Worm (Caenorhabditis elegans): ENCODE measurements around the gene twk-28.
A peak's percentile ranks its signal among the peaks of the same experiment; 100 is the strongest.

DNA sequence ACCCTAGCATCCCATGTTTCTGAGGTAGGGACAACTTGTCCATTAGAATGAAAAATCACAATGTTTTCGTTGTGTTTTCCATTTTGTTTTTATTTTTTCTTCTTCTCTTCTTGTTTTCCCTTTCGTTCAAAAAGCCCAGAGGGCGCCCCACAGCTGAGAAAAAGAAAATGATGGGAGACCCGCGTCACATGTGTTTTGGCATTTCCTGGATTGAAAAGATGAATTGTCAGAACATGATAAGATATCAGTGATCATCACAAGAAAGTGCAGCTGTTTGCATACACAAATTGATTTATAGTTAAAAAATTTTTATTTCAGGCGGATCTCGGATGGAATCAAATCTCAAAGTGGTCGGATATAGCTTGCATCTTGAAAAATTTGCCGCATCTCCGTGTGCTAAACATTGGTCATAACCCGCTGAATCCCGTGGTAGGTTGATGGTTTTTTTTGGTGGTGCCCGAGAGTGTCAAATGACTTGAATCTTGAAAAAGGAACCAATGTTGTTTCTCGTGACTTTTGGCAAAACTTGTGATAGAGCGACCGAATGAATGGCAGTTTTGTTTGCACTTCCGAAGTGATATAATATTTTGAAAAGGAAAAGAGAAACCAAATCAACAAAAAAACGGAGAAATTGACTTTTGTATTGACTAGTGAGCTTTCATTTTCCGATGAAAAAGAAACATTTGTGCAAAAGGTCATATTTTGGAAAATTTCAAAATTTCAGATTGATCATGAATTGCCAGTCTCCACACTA, 12.8 kb downstream of the twk-28 start:
- TF ChIP-seq lin-32 (GFP tag; optimal IDR thresholded peaks at IDR 0.05) (no peak), unc-62 (GFP tag; optimal IDR thresholded peaks at IDR 0.05) (peak; percentile 75), nhr-28 (tag; optimal IDR thresholded peaks at IDR 0.05) (no peak), nhr-12 (tag; optimal IDR thresholded peaks at IDR 0.05) (no peak), ces-1 (GFP tag; optimal IDR thresholded peaks at IDR 0.05) (no peak), lsy-2 (tag; optimal IDR thresholded peaks at IDR 0.05) (no peak), nhr-76 (tag; optimal IDR thresholded peaks at IDR 0.05) (no peak), ztf-11 (tag; optimal IDR thresholded peaks at IDR 0.05) (no peak), mls-2 (tag; optimal IDR thresholded peaks at IDR 0.05) (no peak), lin-13 (tag; optimal IDR thresholded peaks at IDR 0.05) (no peak), unc-39 (tag; optimal IDR thresholded peaks at IDR 0.05) (no peak), elt-1 (tag; optimal IDR thresholded peaks at IDR 0.05; ENCODE audit: borderline replicate concordance, insufficient read depth) (no peak)
